Worm (Caenorhabditis elegans) whole organism, L4 larva: ENCODE measurements around the gene C56E6.2.
A peak's percentile ranks its signal among the peaks of the same experiment; 100 is the strongest.

Experiments used
- F37D6.2 ChIP-seq: sonication (generic microtip); optimal IDR thresholded peaks from 2 replicates; lab custom pipeline; 2016; ENCODE audit warnings: mild to moderate bottlenecking, missing genetic modification characterization, missing compliant biosample characterization
- F44E2.7 ChIP-seq: fragments of 200-800 bp; sonication (Bioruptor generic); IDR thresholded peaks from 2 replicates; pipeline ENCODE4 v2.1.2; 2022; ENCODE audit warnings: missing genetic modification characterization, missing compliant biosample characterization
- R02D3.7 ChIP-seq: fragments of 150-350 bp; sonication (generic microtip); optimal IDR thresholded peaks from 3 replicates; lab custom pipeline; 2014; ENCODE audit warnings: missing biosample characterization, missing genetic modification characterization
- T26A8.4 ChIP-seq: fragments of 200-800 bp; sonication (Bioruptor generic); IDR thresholded peaks from 2 replicates; pipeline ENCODE4 v1.3.6; 2022; ENCODE audit warnings: missing genetic modification characterization, missing compliant biosample characterization
- Y48G9A.11 ChIP-seq: fragments of 200-800 bp; sonication (Bioruptor generic); IDR thresholded peaks from 2 replicates; pipeline ENCODE4 v1.3.6; 2022; ENCODE audit warnings: missing genetic modification reagents, missing genetic modification characterization, missing compliant biosample characterization
- aha-1 ChIP-seq: fragments of 150-350 bp; peaks from one replicate; lab custom pipeline; 2014; ENCODE audit warnings: missing biosample characterization, missing genetic modification characterization
- arid-1 ChIP-seq: fragments of 200-800 bp; sonication (Bioruptor generic); conservative IDR thresholded peaks from 2 replicates; pipeline ENCODE4 v1.3.6; 2022; ENCODE audit warnings: missing genetic modification reagents, missing genetic modification characterization, missing compliant biosample characterization
- ceh-20 ChIP-seq: fragments of 200-800 bp; sonication (Bioruptor generic); IDR thresholded peaks from 2 replicates; pipeline ENCODE4 v1.3.6; 2022; ENCODE audit warnings: missing genetic modification reagents, missing genetic modification characterization, missing compliant biosample characterization
- ceh-32 ChIP-seq: sonication (generic microtip); optimal IDR thresholded peaks from 2 replicates; lab custom pipeline; 2016; ENCODE audit warnings: mild to moderate bottlenecking, missing genetic modification characterization, missing compliant biosample characterization; ENCODE audit not compliant: poor library complexity
- cey-2 ChIP-seq: sonication (generic microtip); optimal IDR thresholded peaks from 3 replicates; lab custom pipeline; 2017; ENCODE audit warnings: missing genetic modification characterization, mild to moderate bottlenecking, missing compliant biosample characterization, antibody characterized with exemption, borderline replicate concordance; ENCODE audit not compliant: insufficient read depth
- daf-16 ChIP-seq, 3 experiments: sonication (generic microtip); optimal IDR thresholded peaks; 2 replicates each; lab custom pipeline; 2016 to 2017; ENCODE audit warnings: missing genetic modification characterization in 3 of 3, missing genetic modification reagents in 3 of 3, mild to moderate bottlenecking in 2 of 3, missing compliant biosample characterization in 2 of 3, missing biosample characterization in 1 of 3, moderate library complexity in 1 of 3
- daf-19 ChIP-seq: fragments of 200-800 bp; sonication (Bioruptor generic); conservative IDR thresholded peaks from 2 replicates; pipeline ENCODE4 v1.3.6; 2022; ENCODE audit warnings: missing genetic modification characterization, missing compliant biosample characterization
- dmd-6 ChIP-seq: fragments of 200-800 bp; sonication (Bioruptor generic); IDR thresholded peaks from 2 replicates; pipeline ENCODE4 v1.3.6; 2022; ENCODE audit warnings: missing genetic modification reagents, missing genetic modification characterization, missing compliant biosample characterization
- dmd-9 ChIP-seq: fragments of 200-800 bp; sonication (Bioruptor generic); IDR thresholded peaks from 2 replicates; pipeline ENCODE4 v1.3.6; 2022; ENCODE audit warnings: missing genetic modification reagents, missing genetic modification characterization, missing compliant biosample characterization
- dpl-1 ChIP-seq: fragments of 150-350 bp; optimal IDR thresholded peaks from 2 replicates; lab custom pipeline; 2014; ENCODE audit warnings: missing biosample characterization, missing genetic modification reagents, missing genetic modification characterization
- duxl-1 ChIP-seq: sonication (generic microtip); optimal IDR thresholded peaks from 2 replicates; lab custom pipeline; 2016; ENCODE audit warnings: mild to moderate bottlenecking, missing genetic modification characterization, moderate library complexity, missing compliant biosample characterization; ENCODE audit not compliant: poor library complexity
- dve-1 ChIP-seq: sonication (generic microtip); optimal IDR thresholded peaks from 2 replicates; lab custom pipeline; 2017; ENCODE audit warnings: antibody characterized with exemption, mild to moderate bottlenecking, missing genetic modification characterization, missing compliant biosample characterization; ENCODE audit not compliant: insufficient read depth
- hif-1 ChIP-seq, 2 experiments: sonication (generic microtip); optimal IDR thresholded peaks; 2 replicates each; lab custom pipeline; 2016 to 2017; ENCODE audit warnings: missing compliant biosample characterization in 2 of 2, missing genetic modification characterization in 2 of 2, missing genetic modification reagents in 2 of 2, missing genotype in 2 of 2, mild to moderate bottlenecking in 1 of 2
- hlh-11 ChIP-seq: fragments of 200-800 bp; sonication (Bioruptor generic); optimal IDR thresholded peaks from 2 replicates; lab custom pipeline; 2018; ENCODE audit warnings: mild to moderate bottlenecking, missing genetic modification characterization, missing compliant biosample characterization
- hmg-1.1 ChIP-seq: fragments of 200-800 bp; sonication (Bioruptor generic); IDR thresholded peaks from 2 replicates; pipeline ENCODE4 v1.3.6; 2022; ENCODE audit warnings: missing genetic modification reagents, missing genetic modification characterization, missing compliant biosample characterization
- lim-7 ChIP-seq: fragments of 200-800 bp; sonication (Bioruptor generic); IDR thresholded peaks from 2 replicates; pipeline ENCODE4 v1.3.6; 2022; ENCODE audit warnings: missing genetic modification characterization, missing compliant biosample characterization
- lin-39 ChIP-seq: fragments of 150-350 bp; optimal IDR thresholded peaks from 2 replicates; lab custom pipeline; 2014; ENCODE audit warnings: missing biosample characterization, missing genetic modification reagents, missing genetic modification characterization
- madf-9 ChIP-seq: fragments of 200-800 bp; sonication (Bioruptor generic); conservative IDR thresholded peaks from 2 replicates; pipeline ENCODE4 v1.3.6; 2022; ENCODE audit warnings: missing genetic modification reagents, missing genetic modification characterization, missing compliant biosample characterization
- mes-2 ChIP-seq: sonication (generic microtip); optimal IDR thresholded peaks from 2 replicates; lab custom pipeline; 2016; ENCODE audit warnings: missing genotype, mild to moderate bottlenecking, missing genetic modification characterization, missing compliant biosample characterization; ENCODE audit not compliant: poor library complexity, severe bottlenecking
- mxl-3 ChIP-seq: fragments of 200-800 bp; sonication (Bioruptor generic); optimal IDR thresholded peaks from 2 replicates; lab custom pipeline; 2018; ENCODE audit warnings: mild to moderate bottlenecking, missing genetic modification characterization, missing compliant biosample characterization
- nhr-11 ChIP-seq: fragments of 150-350 bp; optimal IDR thresholded peaks from 2 replicates; lab custom pipeline; 2014; ENCODE audit warnings: missing biosample characterization, missing genetic modification characterization
- nhr-25 ChIP-seq: sonication (generic microtip); optimal IDR thresholded peaks from 2 replicates; lab custom pipeline; 2017; ENCODE audit warnings: missing genetic modification characterization, mild to moderate bottlenecking, missing compliant biosample characterization, antibody characterized with exemption, moderate library complexity, borderline replicate concordance; ENCODE audit not compliant: insufficient read depth
- nhr-28 ChIP-seq: fragments of 150-350 bp; optimal IDR thresholded peaks from 2 replicates; lab custom pipeline; 2014; ENCODE audit warnings: missing biosample characterization, missing genetic modification characterization
- nhr-48 ChIP-seq: sonication (generic microtip); optimal IDR thresholded peaks from 2 replicates; lab custom pipeline; 2016; ENCODE audit warnings: mild to moderate bottlenecking, missing genetic modification characterization, missing compliant biosample characterization
- nhr-76 ChIP-seq: fragments of 150-350 bp; optimal IDR thresholded peaks from 2 replicates; lab custom pipeline; 2014; ENCODE audit warnings: missing biosample characterization, missing genetic modification characterization
- nhr-77 ChIP-seq: fragments of 150-350 bp; optimal IDR thresholded peaks from 2 replicates; lab custom pipeline; 2014; ENCODE audit warnings: missing biosample characterization, missing genetic modification characterization
- php-3 ChIP-seq: fragments of 200-800 bp; sonication (Bioruptor generic); IDR thresholded peaks from 2 replicates; pipeline ENCODE4 v1.3.6; 2022; ENCODE audit warnings: missing genetic modification reagents, missing genetic modification characterization, missing compliant biosample characterization
- pqm-1 ChIP-seq: sonication (generic microtip); optimal IDR thresholded peaks from 2 replicates; lab custom pipeline; 2017; ENCODE audit warnings: missing biosample characterization, missing genetic modification characterization
- rbr-2 ChIP-seq: sonication (generic microtip); optimal IDR thresholded peaks from 2 replicates; lab custom pipeline; 2016; ENCODE audit warnings: missing genotype, missing genetic modification characterization, missing compliant biosample characterization
- snpc-4 ChIP-seq: fragments of 150-350 bp; optimal IDR thresholded peaks from 2 replicates; lab custom pipeline; 2014; ENCODE audit warnings: missing biosample characterization, missing genetic modification characterization
- unc-130 ChIP-seq: sonication (generic microtip); optimal IDR thresholded peaks from 2 replicates; lab custom pipeline; 2016; ENCODE audit warnings: missing genetic modification reagents, missing genetic modification characterization, missing compliant biosample characterization
- unc-39 ChIP-seq: sonication (generic microtip); optimal IDR thresholded peaks from 2 replicates; lab custom pipeline; 2017; ENCODE audit warnings: missing biosample characterization, missing genetic modification characterization
- unc-62 ChIP-seq, 3 experiments: fragments of 150-350 bp in 1 of 3; sonication (generic microtip); optimal IDR thresholded peaks in 2 of 3; peaks in 1 of 3; 1 replicate in 1 of 3; 2 replicates in 2 of 3; lab custom pipeline; 2014 to 2017; ENCODE audit warnings: missing biosample characterization in 3 of 3, missing genetic modification characterization in 3 of 3, missing genetic modification reagents in 3 of 3, missing genotype in 1 of 3
- zfp-2 ChIP-seq: sonication (generic microtip); optimal IDR thresholded peaks from 2 replicates; lab custom pipeline; 2016; ENCODE audit warnings: mild to moderate bottlenecking, missing genetic modification characterization, missing compliant biosample characterization
- zip-11 ChIP-seq: fragments of 200-800 bp; sonication (Bioruptor generic); IDR thresholded peaks from 2 replicates; pipeline ENCODE4 v1.3.6; 2022; ENCODE audit warnings: missing genetic modification characterization, missing compliant biosample characterization
- ztf-7 ChIP-seq: fragments of 150-350 bp; optimal IDR thresholded peaks from 2 replicates; lab custom pipeline; 2014; ENCODE audit warnings: missing biosample characterization, missing genetic modification characterization

The C56E6.2 gene

ce11 chrII:6482762-6483161, 42.0 kb upstream of the C56E6.2 start (continued):
- TF ChIP-seq ceh-20 (GFP tag; lab: Robert Waterston, UW) (no peak), duxl-1 (tag; lab: Kevin White, UChicago) (no peak), lim-7 (GFP tag; lab: Robert Waterston, UW) (no peak), R02D3.7 (no peak), dmd-9 (GFP tag; lab: Robert Waterston, UW) (no peak), ceh-32 (tag; lab: Kevin White, UChicago) (no peak), mes-2 (tag; lab: Kevin White, UChicago) (no peak), nhr-48 (tag; lab: Kevin White, UChicago) (no peak), nhr-76 (tag; lab: Kevin White, UChicago) (no peak)

DNA sequence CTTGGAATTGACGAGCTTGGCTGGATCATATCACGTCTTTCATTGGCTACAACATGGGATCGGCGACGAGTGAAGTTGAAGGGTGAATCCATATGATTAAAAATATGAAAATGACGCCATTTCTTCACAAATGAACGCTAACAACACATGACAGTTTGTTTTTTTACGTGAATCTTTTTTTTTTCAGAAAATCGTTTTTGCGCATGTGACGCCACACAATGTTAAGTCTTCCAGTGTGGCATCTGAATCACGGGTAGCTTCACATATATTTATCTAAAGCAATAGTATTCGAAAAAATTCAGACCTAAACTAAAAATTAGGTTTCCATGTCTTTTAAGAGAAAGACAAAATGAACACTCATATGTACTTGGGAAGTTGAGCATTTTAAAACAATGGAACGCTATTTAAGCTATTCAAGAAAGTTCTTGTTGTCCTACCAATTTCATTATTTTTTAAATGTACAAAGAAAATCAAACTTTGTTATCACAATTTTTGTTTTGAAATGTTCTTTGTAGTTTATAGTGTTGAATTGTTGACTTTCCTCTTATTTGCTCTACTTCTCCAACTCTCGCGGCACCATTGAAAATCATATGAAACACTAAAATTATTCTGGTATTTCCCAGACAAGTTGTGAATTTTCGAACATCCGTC, 39.7 kb upstream of the C56E6.2 start, which contains the start of the genes lido-16 and plpp-1.2:
Gene lido-16 (minus strand): TSS at position 101 of the 651 bp plus-strand sequence.
Gene plpp-1.2 (plus strand): TSS at position 601 of the 651 bp plus-strand sequence.
- TF ChIP-seq nhr-11 (tag; lab: Kevin White, UChicago) (no peak), unc-62 (GFP tag; optimal IDR thresholded peaks at IDR 0.05 in 1 of 2; lab: Kevin White, UChicago) (peak in 1 of 2 experiments; percentile 71), unc-62 (tag; optimal IDR thresholded peaks at IDR 0.05; lab: Kevin White, UChicago) (no peak), mxl-3 (GFP tag; lab: Kevin White, UChicago) (no peak), F37D6.2 (tag; lab: Kevin White, UChicago) (no peak), unc-39 (no peak), madf-9 (GFP tag; lab: Robert Waterston, UW) (no peak), daf-19 (GFP tag; lab: Robert Waterston, UW) (no peak)

- TF ChIP-seq pqm-1 (tag; lab: Kevin White, UChicago) (peak; percentile 83), dve-1 (tag; lab: Kevin White, UChicago) (peak; percentile 25), dpl-1 (GFP tag; lab: Kevin White, UChicago) (no peak), T26A8.4 (no peak), nhr-77 (peak; percentile 37), nhr-28 (tag; lab: Kevin White, UChicago) (peak; percentile 99), arid-1 (GFP tag; lab: Robert Waterston, UW) (no peak), dmd-6 (peak; percentile 58), unc-130 (no peak), php-3 (GFP tag; lab: Robert Waterston, UW) (0 out of 2 replicates have a peak, but pooled peaks have one; percentile 8), hif-1 (tag; optimal IDR thresholded peaks at IDR 0.05; lab: Kevin White, UChicago) (no peak), hlh-11 (peak; percentile 61), snpc-4 (tag; lab: Kevin White, UChicago) (no peak), madf-9 (GFP tag; lab: Robert Waterston, UW) (no peak), zip-11 (GFP tag; lab: Robert Waterston, UW) (no peak), daf-16 (GFP tag; optimal IDR thresholded peaks at IDR 0.05; lab: Kevin White, UChicago) (no peak), daf-16 (tag; optimal IDR thresholded peaks at IDR 0.05; lab: Kevin White, UChicago) (peak; percentile 56), rbr-2 (tag; lab: Kevin White, UChicago) (no peak), Y48G9A.11 (GFP tag; lab: Robert Waterston, UW) (no peak)
- TF ChIP-seq, all 104 proteins: peak for 8
These were observed 38.4 kb upstream of the C56E6.2 start for ce11 chrII:6486344-6486743.

DNA sequence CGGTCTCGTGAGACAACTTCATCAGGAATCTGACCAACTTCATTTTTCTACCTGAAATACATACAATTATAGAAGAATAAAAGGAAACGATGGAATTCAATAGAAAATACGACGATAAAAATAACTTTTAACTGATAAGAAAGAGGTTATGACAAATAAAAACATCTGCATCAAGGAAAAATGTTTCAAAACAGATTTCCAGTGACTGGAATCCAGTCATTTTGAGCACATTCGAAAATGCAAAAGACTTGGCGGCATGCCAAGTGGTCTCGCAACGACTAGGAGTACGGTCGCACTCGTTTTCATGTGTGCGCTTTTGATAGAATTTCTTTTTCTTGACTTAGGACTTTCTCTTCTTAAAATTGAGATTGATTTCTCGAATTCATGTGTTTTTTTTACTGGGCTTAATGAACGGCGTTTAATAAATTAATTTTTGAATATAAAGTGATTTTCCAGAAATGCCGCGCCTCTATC, 35.0 kb upstream of the C56E6.2 start, which contains the start of the genes snr-3 and rsp-5:
Gene snr-3 (minus strand): TSS at position 51 of the 474 bp plus-strand sequence.
Gene rsp-5 (plus strand): TSS at position 455 of the 474 bp plus-strand sequence.
- TF ChIP-seq dpl-1 (GFP tag; lab: Kevin White, UChicago), result peak; percentile 81
- peak; percentile 23 for TF ChIP-seq unc-130
- TF ChIP-seq lin-39 (tag; lab: Kevin White, UChicago), result no peak
- TF ChIP-seq ztf-7, result peak; percentile 22
- 0 out of 2 replicates have a peak, but pooled peaks have one; percentile 50 for TF ChIP-seq arid-1 (GFP tag; lab: Robert Waterston, UW)
- peak; percentile 29 for TF ChIP-seq zfp-2 (tag; lab: Kevin White, UChicago)
- peak; percentile 95 for TF ChIP-seq aha-1 (tag; lab: Kevin White, UChicago)
- peak; percentile 73 for TF ChIP-seq dve-1 (tag; lab: Kevin White, UChicago)
- peak; percentile 30 for TF ChIP-seq nhr-11 (tag; lab: Kevin White, UChicago)
- TF ChIP-seq hmg-1.1 (GFP tag; lab: Robert Waterston, UW), result peak; percentile 47; the same call in 1 of the 2 replicates
- TF ChIP-seq nhr-25 (tag; lab: Kevin White, UChicago), result peak; percentile 61
- TF ChIP-seq duxl-1 (tag; lab: Kevin White, UChicago), result peak; percentile 24
- peak in 1 of 2 experiments; percentile 50 for TF ChIP-seq hif-1 (tag; optimal IDR thresholded peaks at IDR 0.05; lab: Kevin White, UChicago)
- no peak for TF ChIP-seq F44E2.7 (GFP tag; lab: Robert Waterston, UW)
- peak; percentile 77 for TF ChIP-seq nhr-77
- TF ChIP-seq nhr-28 (tag; lab: Kevin White, UChicago), result peak; percentile 58
- TF ChIP-seq cey-2 (tag; lab: Kevin White, UChicago), result no peak
